Worm (Caenorhabditis elegans): ENCODE data around the gene cdh-7.

- TF ChIP-seq sea-1 (GFP tag; conservative IDR thresholded peaks at IDR 0.05) (no peak), hmg-4 (GFP tag; optimal IDR thresholded peaks at IDR 0.05) (no peak)
Measured at ce11 chrII:14843016-14843415, at the start of gene cdh-7.

Data from whole organism, early embryonic.